Fruit fly (Drosophila melanogaster) whole organism, prepupa: ENCODE results near the gene Tre1.
A peak's percentile ranks its signal among the peaks of the same experiment; 100 is the strongest.

Experiments used
- Blimp-1 ChIP-seq: fragments of 200-800 bp; sonication (Bioruptor generic); optimal IDR thresholded peaks from 3 replicates; lab custom pipeline; 2017; ENCODE audit warnings: missing biosample characterization, missing genetic modification characterization, mild to moderate bottlenecking, moderate library complexity, missing genetic modification reagents
- CG10669 ChIP-seq: fragments of 200-800 bp; sonication (Bioruptor generic); optimal IDR thresholded peaks from 3 replicates; lab custom pipeline; 2018; ENCODE audit warnings: missing biosample characterization, mild to moderate bottlenecking, missing genetic modification characterization, moderate library complexity
- CG11294 ChIP-seq: fragments of 200-800 bp; sonication (Bioruptor generic); IDR thresholded peaks from 2 replicates; pipeline ENCODE4 v1.3.6; 2022; ENCODE audit warnings: missing biosample characterization, missing genetic modification characterization
- CG11902 ChIP-seq: fragments of 200-800 bp; sonication (Bioruptor generic); optimal IDR thresholded peaks from 3 replicates; lab custom pipeline; 2016; ENCODE audit warnings: missing biosample characterization, missing genetic modification characterization
- CG1621 ChIP-seq: fragments of 200-800 bp; sonication (Bioruptor generic); optimal IDR thresholded peaks from 3 replicates; lab custom pipeline; 2018; ENCODE audit warnings: missing biosample characterization, mild to moderate bottlenecking, missing genetic modification characterization
- CG3032 ChIP-seq: fragments of 200-800 bp; optimal IDR thresholded peaks from 2 replicates; lab custom pipeline; 2019; ENCODE audit warnings: missing biosample characterization, mild to moderate bottlenecking, missing genetic modification characterization, moderate library complexity
- CG4318 ChIP-seq: fragments of 200-800 bp; sonication (Bioruptor generic); optimal IDR thresholded peaks from 3 replicates; lab custom pipeline; 2017; ENCODE audit warnings: missing biosample characterization, mild to moderate bottlenecking, missing genetic modification characterization
- CG6276 ChIP-seq: fragments of 200-800 bp; sonication (Bioruptor generic); optimal IDR thresholded peaks from 2 replicates; lab custom pipeline; 2017; ENCODE audit warnings: missing biosample characterization, mild to moderate bottlenecking, missing genetic modification characterization
- CG6792 ChIP-seq: fragments of 200-800 bp; sonication (Bioruptor generic); optimal IDR thresholded peaks from 3 replicates; lab custom pipeline; 2016; ENCODE audit warnings: missing biosample characterization, missing genetic modification characterization
- CG6808 ChIP-seq: fragments of 200-800 bp; sonication (Bioruptor generic); optimal IDR thresholded peaks from 3 replicates; lab custom pipeline; 2017; ENCODE audit warnings: missing biosample characterization, missing genetic modification characterization, mild to moderate bottlenecking, moderate library complexity, missing genetic modification reagents
- CG6854 ChIP-seq: fragments of 200-800 bp; sonication (Bioruptor generic); optimal IDR thresholded peaks from 2 replicates; lab custom pipeline; 2017; ENCODE audit warnings: missing biosample characterization, mild to moderate bottlenecking, missing genetic modification characterization
- CG8319 ChIP-seq: fragments of 200-800 bp; sonication (Bioruptor generic); optimal IDR thresholded peaks from 3 replicates; lab custom pipeline; 2016; ENCODE audit warnings: missing biosample characterization, missing genetic modification characterization
- CG8632 ChIP-seq: fragments of 200-800 bp; sonication (Bioruptor generic); optimal IDR thresholded peaks from 3 replicates; lab custom pipeline; 2016; ENCODE audit warnings: missing biosample characterization, missing genetic modification characterization
- CG9139 ChIP-seq: fragments of 200-800 bp; sonication (Bioruptor generic); optimal IDR thresholded peaks from 3 replicates; lab custom pipeline; 2017; ENCODE audit warnings: missing biosample characterization, mild to moderate bottlenecking, missing genetic modification characterization
- Eip75B ChIP-seq: fragments of 200-800 bp; sonication (Bioruptor generic); optimal IDR thresholded peaks from 3 replicates; lab custom pipeline; 2016; ENCODE audit warnings: missing biosample characterization, missing genetic modification characterization
- Eip78C ChIP-seq: fragments of 200-800 bp; sonication (Bioruptor generic); peaks from one replicate; lab custom pipeline; 2016; ENCODE audit warnings: missing biosample characterization, missing genetic modification characterization
- Eip93F ChIP-seq: fragments of 200-800 bp; sonication (Bioruptor generic); optimal IDR thresholded peaks from 2 replicates; lab custom pipeline; 2016; ENCODE audit warnings: missing biosample characterization, mild to moderate bottlenecking, missing genetic modification characterization
- Ets96B ChIP-seq: fragments of 200-800 bp; optimal IDR thresholded peaks from 2 replicates; lab custom pipeline; 2019; ENCODE audit warnings: missing biosample characterization, mild to moderate bottlenecking, missing genetic modification characterization, moderate library complexity
- Hr38 ChIP-seq: sonication (Bioruptor generic); optimal IDR thresholded peaks from 2 replicates; lab custom pipeline; 2016; ENCODE audit warnings: missing biosample characterization, missing genetic modification characterization
- Hr39 ChIP-seq: fragments of 200-800 bp; sonication (Bioruptor generic); optimal IDR thresholded peaks from 2 replicates; lab custom pipeline; 2016; ENCODE audit warnings: missing biosample characterization, missing genetic modification characterization
- Hr4 ChIP-seq: fragments of 200-800 bp; sonication (Bioruptor generic); optimal IDR thresholded peaks from 3 replicates; lab custom pipeline; 2016; ENCODE audit warnings: missing biosample characterization, missing genetic modification characterization
- Lpt ChIP-seq: fragments of 200-800 bp; sonication (Bioruptor generic); optimal IDR thresholded peaks from 3 replicates; lab custom pipeline; 2016; ENCODE audit warnings: missing biosample characterization, missing genetic modification characterization
- Met ChIP-seq: fragments of 200-800 bp; sonication (Bioruptor generic); optimal IDR thresholded peaks from 3 replicates; lab custom pipeline; 2016; ENCODE audit warnings: missing biosample characterization, missing genetic modification characterization
- OdsH ChIP-seq: fragments of 200-800 bp; sonication (Bioruptor generic); optimal IDR thresholded peaks from 3 replicates; lab custom pipeline; 2016; ENCODE audit warnings: missing biosample characterization, missing genetic modification characterization
- Smox ChIP-seq: fragments of 200-800 bp; sonication (Bioruptor generic); optimal IDR thresholded peaks from 3 replicates; lab custom pipeline; 2016; ENCODE audit warnings: missing biosample characterization, missing genetic modification characterization
- Sox102F ChIP-seq: fragments of 200-800 bp; sonication (Bioruptor generic); optimal IDR thresholded peaks from 2 replicates; lab custom pipeline; 2016; ENCODE audit warnings: missing biosample characterization, mild to moderate bottlenecking, missing genetic modification characterization
- Sox14 ChIP-seq: fragments of 200-800 bp; sonication (Bioruptor generic); optimal IDR thresholded peaks from 3 replicates; lab custom pipeline; 2016; ENCODE audit warnings: missing biosample characterization, missing genetic modification characterization
- Sox15 ChIP-seq: fragments of 200-800 bp; sonication (Bioruptor generic); optimal IDR thresholded peaks from 3 replicates; lab custom pipeline; 2016; ENCODE audit warnings: missing biosample characterization, missing genetic modification characterization
- achi ChIP-seq: fragments of 200-800 bp; sonication (Bioruptor generic); optimal IDR thresholded peaks from 3 replicates; lab custom pipeline; 2016; ENCODE audit warnings: missing biosample characterization, missing genetic modification characterization
- acj6 ChIP-seq: fragments of 200-800 bp; sonication (Bioruptor generic); optimal IDR thresholded peaks from 3 replicates; lab custom pipeline; 2016; ENCODE audit warnings: missing biosample characterization, missing genetic modification characterization
- cyc ChIP-seq: fragments of 200-800 bp; sonication (Bioruptor generic); optimal IDR thresholded peaks from 3 replicates; lab custom pipeline; 2016; ENCODE audit warnings: missing biosample characterization, missing genetic modification characterization
- dac ChIP-seq: fragments of 200-800 bp; sonication (Bioruptor generic); optimal IDR thresholded peaks from 2 replicates; lab custom pipeline; 2017; ENCODE audit warnings: missing biosample characterization, mild to moderate bottlenecking, missing genetic modification characterization
- dsx ChIP-seq: fragments of 200-800 bp; optimal IDR thresholded peaks from 3 replicates; lab custom pipeline; 2019; ENCODE audit warnings: missing biosample characterization, mild to moderate bottlenecking, missing genetic modification characterization, moderate library complexity; ENCODE audit not compliant: poor library complexity, severe bottlenecking
- esn ChIP-seq: fragments of 200-800 bp; sonication (Bioruptor generic); optimal IDR thresholded peaks from 2 replicates; lab custom pipeline; 2016; ENCODE audit warnings: missing biosample characterization, mild to moderate bottlenecking, missing genetic modification characterization, moderate library complexity
- fd85E ChIP-seq: fragments of 200-800 bp; sonication (Bioruptor generic); optimal IDR thresholded peaks from 3 replicates; lab custom pipeline; 2016; ENCODE audit warnings: missing biosample characterization, missing genetic modification characterization
- fkh ChIP-seq: fragments of 200-800 bp; sonication (Bioruptor generic); optimal IDR thresholded peaks from 3 replicates; lab custom pipeline; 2017; ENCODE audit warnings: missing biosample characterization, mild to moderate bottlenecking, missing genetic modification characterization, moderate library complexity
- lz ChIP-seq: fragments of 200-800 bp; sonication (Bioruptor generic); optimal IDR thresholded peaks from 3 replicates; lab custom pipeline; 2016; ENCODE audit warnings: missing biosample characterization, missing genetic modification characterization
- net ChIP-seq: fragments of 200-800 bp; sonication (Bioruptor generic); optimal IDR thresholded peaks from 3 replicates; lab custom pipeline; 2016; ENCODE audit warnings: missing biosample characterization, missing genetic modification characterization
- pdm3 ChIP-seq: fragments of 200-800 bp; sonication (Bioruptor generic); optimal IDR thresholded peaks from 3 replicates; lab custom pipeline; 2016; ENCODE audit warnings: missing biosample characterization, missing genetic modification characterization
- salr ChIP-seq, 2 experiments: fragments of 200-800 bp; sonication (Bioruptor generic); optimal IDR thresholded peaks; 3 replicates each; lab custom pipeline; 2016 to 2018; ENCODE audit warnings: missing biosample characterization in 2 of 2, missing genetic modification characterization in 2 of 2, mild to moderate bottlenecking in 1 of 2
- spab ChIP-seq: fragments of 200-800 bp; sonication (Bioruptor generic); optimal IDR thresholded peaks from 2 replicates; lab custom pipeline; 2017; ENCODE audit warnings: missing biosample characterization, mild to moderate bottlenecking, missing genetic modification characterization, missing genetic modification reagents
- svp ChIP-seq: fragments of 200-800 bp; sonication (Bioruptor generic); peaks from one replicate; lab custom pipeline; 2016; ENCODE audit warnings: missing biosample characterization, missing genetic modification characterization
- topi ChIP-seq: fragments of 200-800 bp; sonication (Bioruptor generic); optimal IDR thresholded peaks from 3 replicates; lab custom pipeline; 2016; ENCODE audit warnings: missing biosample characterization, missing genetic modification characterization
- vri ChIP-seq: fragments of 200-800 bp; sonication (Bioruptor generic); optimal IDR thresholded peaks from 3 replicates; lab custom pipeline; 2016; ENCODE audit warnings: missing biosample characterization, mild to moderate bottlenecking, missing genetic modification characterization

Tre1 gene

dm6 chrX:5705899-5706312, 26.1 kb upstream of the Tre1 start (continued):
- TF ChIP-seq lz (GFP tag; lab: Kevin White, UChicago) (peak; percentile 29), Ets96B (tag; lab: Kevin White, UChicago) (peak; percentile 77), Hr4 (GFP tag; lab: Kevin White, UChicago) (peak; percentile 81), svp (peak; percentile 87), spab (peak; percentile 70), dsx (peak; percentile 73), fd85E (GFP tag; lab: Kevin White, UChicago) (no peak), cyc (GFP tag; lab: Kevin White, UChicago) (peak; percentile 4), acj6 (peak; percentile 51), CG6792 (peak; percentile 49), Eip75B (GFP tag; lab: Kevin White, UChicago) (peak; percentile 71), Smox (GFP tag; lab: Kevin White, UChicago) (no peak), Sox102F (no peak), salr (GFP tag; optimal IDR thresholded peaks at IDR 0.05; lab: Kevin White, UChicago) (peak in 1 of 2 experiments; percentile 16), CG3032 (tag; lab: Kevin White, UChicago) (peak; percentile 74), CG1621 (tag; lab: Kevin White, UChicago) (peak; percentile 55), CG6854 (GFP tag; lab: Kevin White, UChicago) (no peak), net (GFP tag; lab: Kevin White, UChicago) (peak; percentile 52), pdm3 (GFP tag; lab: Kevin White, UChicago) (peak; percentile 46), CG8632 (GFP tag; lab: Kevin White, UChicago) (peak; percentile 25), CG11902 (peak; percentile 36), topi (GFP tag; lab: Kevin White, UChicago) (peak; percentile 33), CG11294 (GFP tag; lab: Robert Waterston, UW) (peak; percentile 91), OdsH (GFP tag; lab: Kevin White, UChicago) (peak; percentile 51), CG9139 (GFP tag; lab: Kevin White, UChicago) (peak; percentile 71), Blimp-1 (GFP tag; lab: Kevin White, UChicago) (no peak), Eip78C (peak; percentile 88), esn (GFP tag; lab: Kevin White, UChicago) (no peak), achi (GFP tag; lab: Kevin White, UChicago) (peak; percentile 54), Sox14 (GFP tag; lab: Kevin White, UChicago) (peak; percentile 16), CG10669 (peak; percentile 76), Sox15 (peak; percentile 2), Lpt (peak; percentile 85), Hr39 (GFP tag; lab: Kevin White, UChicago) (no peak), Eip93F (GFP tag; lab: Kevin White, UChicago) (no peak), Met (GFP tag; lab: Kevin White, UChicago) (peak; percentile 32), CG6808 (GFP tag; lab: Kevin White, UChicago) (peak; percentile 74), dac (GFP tag; lab: Kevin White, UChicago) (peak; percentile 70)

dm6 chrX:5705097-5705496, 25.3 kb upstream of the Tre1 start:
- TF ChIP-seq CG11294 (GFP tag; lab: Robert Waterston, UW) (no peak), Hr38 (GFP tag; lab: Kevin White, UChicago) (no peak), vri (GFP tag; lab: Kevin White, UChicago) (no peak), CG11902 (no peak), CG4318 (GFP tag; lab: Kevin White, UChicago) (no peak), Hr39 (GFP tag; lab: Kevin White, UChicago) (no peak), fkh (GFP tag; lab: Kevin White, UChicago) (no peak), CG6276 (GFP tag; lab: Kevin White, UChicago) (no peak), Smox (GFP tag; lab: Kevin White, UChicago) (no peak), dsx (no peak), Sox102F (no peak), CG8319 (GFP tag; lab: Kevin White, UChicago) (no peak), CG6808 (GFP tag; lab: Kevin White, UChicago) (no peak), Ets96B (tag; lab: Kevin White, UChicago) (no peak), pdm3 (GFP tag; lab: Kevin White, UChicago) (no peak), acj6 (no peak), fd85E (GFP tag; lab: Kevin White, UChicago) (no peak), Eip78C (no peak)
